Comparison of ENCODE assay signal across 3 fruit fly cellular contexts in genomic region chr2L:6194054-6194453, dm6.
TF ChIP-seq lines count a peak whose summit lies in the region.

No protein-coding gene starts in this region.

- TF ChIP-seq CTCF in whole organism, embryonic (GFP tag; optimal IDR thresholded peaks at IDR 0.05; lab: Kevin White, UChicago) = no peak

TF ChIP-seq in whole organism, embryonic, 481 proteins besides CTCF, POLR2A, EP300 and RAD21:
- TF ChIP-seq Abd-B (GFP tag; optimal IDR thresholded peaks at IDR 0.05; lab: Kevin White, UChicago) (peak; percentile 49), ERR (GFP tag; optimal IDR thresholded peaks at IDR 0.05; lab: Kevin White, UChicago) (no peak), BtbVII (GFP tag; optimal IDR thresholded peaks at IDR 0.05; lab: Kevin White, UChicago) (no peak), slp2 (GFP tag; optimal IDR thresholded peaks at IDR 0.05; lab: Kevin White, UChicago) (no peak), cg (GFP tag; optimal IDR thresholded peaks at IDR 0.05; lab: Kevin White, UChicago) (peak; percentile 38), gfzf (GFP tag; optimal IDR thresholded peaks at IDR 0.05; lab: Kevin White, UChicago) (no peak), CG12769 (tag; optimal IDR thresholded peaks at IDR 0.05; lab: Kevin White, UChicago) (peak; percentile 34), wek (GFP tag; optimal IDR thresholded peaks at IDR 0.05; lab: Kevin White, UChicago) (no peak), Med (GFP tag; lab: Kevin White, UChicago) (peak; percentile 25), chinmo (GFP tag; IDR thresholded peaks at IDR 0.05; lab: Robert Waterston, UW; ENCODE audit: partially characterized antibody) (0 out of 4 replicates have a peak, but pooled peaks have one; percentile 20), run (tag; optimal IDR thresholded peaks at IDR 0.05; lab: Kevin White, UChicago) (peak; percentile 57), aop (GFP tag; IDR thresholded peaks at IDR 0.05; lab: Robert Waterston, UW) (no peak), ro (GFP tag; IDR thresholded peaks at IDR 0.05; lab: Robert Waterston, UW) (no peak), CG10654 (GFP tag; optimal IDR thresholded peaks at IDR 0.05; lab: Kevin White, UChicago) (no peak), gcm (GFP tag; optimal IDR thresholded peaks at IDR 0.05; lab: Kevin White, UChicago) (peak; percentile 57), CG2116 (GFP tag; optimal IDR thresholded peaks at IDR 0.05; lab: Kevin White, UChicago) (no peak), CG2199 (GFP tag; IDR thresholded peaks at IDR 0.05; lab: Robert Waterston, UW) (peak; percentile 50; the same call in 1 of the 3 replicates), fru (optimal IDR thresholded peaks at IDR 0.05; lab: Kevin White, UChicago) (no peak)
TF ChIP-seq in whole organism, embryonic: peak in this region for 8.

TF ChIP-seq in whole organism, prepupa, 60 proteins besides CTCF, POLR2A, EP300 and RAD21:
- TF ChIP-seq CG1621 (tag; optimal IDR thresholded peaks at IDR 0.05; lab: Kevin White, UChicago) = peak; percentile 43
- no peak for TF ChIP-seq Eip75B (GFP tag; optimal IDR thresholded peaks at IDR 0.05; lab: Kevin White, UChicago)
- TF ChIP-seq Sox14 (GFP tag; optimal IDR thresholded peaks at IDR 0.05; lab: Kevin White, UChicago) = no peak
- TF ChIP-seq CG3032 (tag; optimal IDR thresholded peaks at IDR 0.05; lab: Kevin White, UChicago) = no peak
- no peak for TF ChIP-seq achi (GFP tag; optimal IDR thresholded peaks at IDR 0.05; lab: Kevin White, UChicago)
- no peak for TF ChIP-seq CG11294 (GFP tag; IDR thresholded peaks at IDR 0.05; lab: Robert Waterston, UW)
- TF ChIP-seq Eip93F (GFP tag; optimal IDR thresholded peaks at IDR 0.05; lab: Kevin White, UChicago) = no peak
- TF ChIP-seq pdm3 (GFP tag; optimal IDR thresholded peaks at IDR 0.05; lab: Kevin White, UChicago) = no peak
- TF ChIP-seq ss (GFP tag; optimal IDR thresholded peaks at IDR 0.05; lab: Kevin White, UChicago) = peak in 1 of 2 experiments; percentile 58
- peak; percentile 1 for TF ChIP-seq Sox102F (GFP tag; optimal IDR thresholded peaks at IDR 0.05; lab: Kevin White, UChicago)
- no peak for TF ChIP-seq Ets21C (GFP tag; optimal IDR thresholded peaks at IDR 0.05; lab: Kevin White, UChicago)
- no peak for TF ChIP-seq fd59A (GFP tag; optimal IDR thresholded peaks at IDR 0.05; lab: Kevin White, UChicago)
- no peak for TF ChIP-seq CG6808 (GFP tag; optimal IDR thresholded peaks at IDR 0.05; lab: Kevin White, UChicago)
- no peak for TF ChIP-seq salr (GFP tag; optimal IDR thresholded peaks at IDR 0.05; lab: Kevin White, UChicago)
- no peak for TF ChIP-seq CG7368 (GFP tag; optimal IDR thresholded peaks at IDR 0.05; lab: Kevin White, UChicago)
- TF ChIP-seq eg (GFP tag; IDR thresholded peaks at IDR 0.05; lab: Robert Waterston, UW) = no peak
- no peak for TF ChIP-seq Gug (GFP tag; IDR thresholded peaks at IDR 0.05; lab: Robert Waterston, UW)
- TF ChIP-seq CG4318 (GFP tag; optimal IDR thresholded peaks at IDR 0.05; lab: Kevin White, UChicago) = no peak
- TF ChIP-seq Eip78C (GFP tag; lab: Kevin White, UChicago) = peak; percentile 57
TF ChIP-seq in whole organism, prepupa: peak in this region for 4.

TF ChIP-seq in whole organism, wandering third instar larva, 38 proteins besides CTCF, POLR2A, EP300 and RAD21:
- TF ChIP-seq CrebA (GFP tag; optimal IDR thresholded peaks at IDR 0.05; lab: Kevin White, UChicago; ENCODE audit: borderline replicate concordance) = peak; percentile 18
- TF ChIP-seq fru (GFP tag; optimal IDR thresholded peaks at IDR 0.05; lab: Kevin White, UChicago) = peak; percentile 18
- no peak for TF ChIP-seq Myc (optimal IDR thresholded peaks at IDR 0.05; lab: Kevin White, UChicago)

Comparison
In these comparisons a context has a peak if more than half of its experiments do, and no peak if none do; other contexts are left out.
1. Of the 7 proteins assayed by ChIP-seq in both whole organism, embryonic and whole organism, prepupa: peak only in whole organism, embryonic: none; only in whole organism, prepupa: Sox102F; in both: none; in neither: 6.